Fruit fly (Drosophila melanogaster): ENCODE results near the gene tal-1A.

The tal-1A gene

DNA sequence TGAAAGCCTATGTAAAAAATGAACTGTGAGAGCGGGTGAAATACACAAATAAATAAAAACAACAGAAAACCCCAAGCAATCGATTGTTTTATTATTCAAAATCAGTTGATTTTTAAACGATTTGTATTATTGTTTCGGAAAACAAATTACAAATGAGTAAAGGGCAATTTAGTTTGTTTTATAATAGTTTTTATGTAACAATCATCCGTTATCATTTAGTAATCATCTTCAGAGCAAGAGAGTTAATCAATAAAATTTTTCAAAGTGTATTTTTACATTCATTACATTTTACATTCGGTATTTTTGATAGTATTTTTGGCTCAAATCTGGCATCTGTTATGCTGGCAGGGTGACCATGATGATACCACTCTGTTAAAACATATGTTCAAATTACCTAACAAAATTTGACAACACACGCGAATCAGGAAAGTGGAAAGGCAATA lies 33.6 kb upstream of the tal-1A start, which contains the start of the genes CG42375 and CG9288 (continued):
- TF ChIP-seq CG11294 (GFP tag; IDR thresholded peaks at IDR 0.05): peak; percentile 24; the same call in 1 of the 2 replicates
- TF ChIP-seq CG8632 (GFP tag; optimal IDR thresholded peaks at IDR 0.05): no peak
- TF ChIP-seq achi (GFP tag; optimal IDR thresholded peaks at IDR 0.05): peak; percentile 34
- no peak for TF ChIP-seq CG8319 (GFP tag; optimal IDR thresholded peaks at IDR 0.05)
- TF ChIP-seq topi (GFP tag; optimal IDR thresholded peaks at IDR 0.05): peak; percentile 47
- TF ChIP-seq CG3032 (tag; optimal IDR thresholded peaks at IDR 0.05): peak; percentile 53
- peak; percentile 78 for TF ChIP-seq Eip78C (GFP tag)
- TF ChIP-seq spab (GFP tag; optimal IDR thresholded peaks at IDR 0.05): peak; percentile 54

DNA sequence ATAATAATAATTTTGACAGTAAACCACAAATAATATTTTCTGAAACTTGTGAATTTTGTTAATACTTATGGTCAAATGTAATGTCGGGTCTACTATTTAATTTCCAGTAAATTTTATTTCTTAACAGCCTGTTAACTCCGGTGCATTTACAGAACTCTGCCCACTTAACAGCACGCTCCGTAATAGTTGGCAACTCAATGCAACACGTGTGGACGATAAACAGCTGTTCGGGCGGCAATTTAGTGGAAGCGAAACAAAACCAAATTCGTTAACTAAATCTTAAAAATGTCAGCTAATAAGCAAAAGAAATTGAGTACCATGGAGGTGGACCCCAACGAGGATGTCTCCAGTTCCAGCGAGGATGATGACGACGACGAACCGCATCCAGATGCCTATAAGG lies 32.1 kb upstream of the tal-1A start, which contains the start of gene CG9286:
CG9286 (plus strand) TSS at position 196 of the 400 bp plus-strand sequence.
- TF ChIP-seq CG1621 (tag; optimal IDR thresholded peaks at IDR 0.05) (no peak), lz (GFP tag; optimal IDR thresholded peaks at IDR 0.05) (no peak), net (GFP tag; optimal IDR thresholded peaks at IDR 0.05) (no peak), Ets21C (GFP tag; optimal IDR thresholded peaks at IDR 0.05) (no peak), CG16779 (tag; optimal IDR thresholded peaks at IDR 0.05) (no peak), CG10669 (GFP tag; optimal IDR thresholded peaks at IDR 0.05) (no peak), topi (GFP tag; optimal IDR thresholded peaks at IDR 0.05) (no peak), CG11762 (GFP tag; optimal IDR thresholded peaks at IDR 0.05; ENCODE audit: insufficient read depth) (no peak), salr (GFP tag; optimal IDR thresholded peaks at IDR 0.05) (no peak), Eip93F (GFP tag; optimal IDR thresholded peaks at IDR 0.05) (no peak), dac (GFP tag; optimal IDR thresholded peaks at IDR 0.05) (no peak), CG34406 (GFP tag; optimal IDR thresholded peaks at IDR 0.05) (no peak), Hr39 (GFP tag; optimal IDR thresholded peaks at IDR 0.05) (no peak), vri (GFP tag; optimal IDR thresholded peaks at IDR 0.05) (no peak), CG6854 (GFP tag; optimal IDR thresholded peaks at IDR 0.05) (no peak), CG11294 (GFP tag; IDR thresholded peaks at IDR 0.05) (no peak)

DNA sequence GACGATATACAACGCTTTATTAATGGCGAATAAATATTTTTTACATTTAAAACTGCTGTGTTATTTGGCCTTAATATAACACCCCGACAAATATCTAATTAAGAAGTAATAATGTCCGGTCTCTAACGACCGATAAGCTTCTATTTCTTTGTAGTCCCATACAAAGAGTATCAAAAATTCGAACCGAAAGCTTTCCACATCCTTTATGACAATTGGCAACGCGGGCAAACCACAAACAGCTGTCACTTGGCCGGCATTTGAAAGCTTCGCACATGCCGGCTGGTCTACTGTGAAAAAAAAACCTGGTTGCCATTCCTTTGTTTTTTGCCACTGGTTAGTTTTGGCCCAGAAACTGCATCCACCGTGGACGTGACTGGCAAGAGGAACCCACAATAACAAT lies 30.9 kb upstream of the tal-1A start, which contains the start of gene Dip-B:
Dip-B (plus strand) TSS at position 254 of the 400 bp plus-strand sequence.
- TF ChIP-seq net (GFP tag; optimal IDR thresholded peaks at IDR 0.05) (no peak), CG9139 (GFP tag; optimal IDR thresholded peaks at IDR 0.05) (peak; percentile 21), eg (GFP tag; IDR thresholded peaks at IDR 0.05) (peak; percentile 16; the same call in 1 of the 3 replicates)

DNA sequence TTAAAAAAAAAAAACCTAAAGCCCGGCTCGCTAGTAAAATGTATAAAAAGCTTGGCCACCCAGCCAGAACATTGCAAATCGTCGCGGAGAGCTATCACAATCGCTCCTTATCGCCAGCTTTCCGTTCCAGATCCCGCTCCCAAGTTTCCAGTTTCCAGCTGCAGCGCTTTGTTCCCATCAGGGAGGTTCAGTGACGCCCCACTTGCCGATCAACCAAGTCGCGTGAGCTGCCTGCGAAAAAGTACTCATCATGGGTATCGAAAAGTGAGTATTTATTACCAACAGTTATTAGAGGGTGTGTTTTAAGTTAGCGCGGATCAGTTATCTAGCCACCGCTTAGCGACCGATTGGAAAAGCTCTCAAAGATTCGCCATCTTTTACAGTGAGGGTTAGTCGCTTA lies 30.3 kb upstream of the tal-1A start:
- TF ChIP-seq Sox102F (GFP tag; optimal IDR thresholded peaks at IDR 0.05): peak; percentile 12
- TF ChIP-seq Eip78C (GFP tag): peak; percentile 40
- TF ChIP-seq CG3919 (GFP tag; optimal IDR thresholded peaks at IDR 0.05): peak; percentile 3
- no peak for TF ChIP-seq CG16779 (tag; optimal IDR thresholded peaks at IDR 0.05)
- no peak for TF ChIP-seq vri (GFP tag; optimal IDR thresholded peaks at IDR 0.05)
- no peak for TF ChIP-seq Hr38 (GFP tag; optimal IDR thresholded peaks at IDR 0.05)
- no peak for TF ChIP-seq dac (GFP tag; optimal IDR thresholded peaks at IDR 0.05)
- no peak for TF ChIP-seq pdm3 (GFP tag; optimal IDR thresholded peaks at IDR 0.05)
- no peak for TF ChIP-seq CG11902 (GFP tag; optimal IDR thresholded peaks at IDR 0.05)
- no peak for TF ChIP-seq CG11294 (GFP tag; IDR thresholded peaks at IDR 0.05)
- peak; percentile 65 for TF ChIP-seq Sox14 (GFP tag; optimal IDR thresholded peaks at IDR 0.05)
- no peak for TF ChIP-seq Eip93F (GFP tag; optimal IDR thresholded peaks at IDR 0.05)

DNA sequence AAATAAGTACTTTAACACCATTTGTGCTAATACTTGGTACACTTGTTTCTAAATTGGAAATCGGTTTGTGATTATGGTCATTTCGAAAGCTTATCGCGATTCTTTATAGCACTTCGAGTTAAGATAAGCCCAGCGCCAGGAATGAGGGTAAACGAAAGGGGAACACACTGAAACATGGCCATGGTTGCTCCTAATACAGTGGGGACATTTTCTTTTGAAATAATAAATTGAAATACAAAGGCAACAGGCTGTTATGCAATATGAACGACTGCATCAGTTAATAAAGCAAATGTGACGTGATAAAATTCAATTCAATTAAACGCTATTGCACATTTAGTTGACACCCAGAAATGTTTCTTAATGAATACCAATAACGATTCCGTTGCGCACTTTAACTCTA lies 29.5 kb upstream of the tal-1A start:
- TF ChIP-seq CG6276 (GFP tag; optimal IDR thresholded peaks at IDR 0.05): no peak
- no peak for TF ChIP-seq acj6 (GFP tag; optimal IDR thresholded peaks at IDR 0.05)
- peak; percentile 83 for TF ChIP-seq vri (GFP tag; optimal IDR thresholded peaks at IDR 0.05)
- TF ChIP-seq esn (GFP tag; optimal IDR thresholded peaks at IDR 0.05): no peak
- TF ChIP-seq svp (GFP tag): peak; percentile 27

Data from whole organism, prepupa.